Fruit fly (Drosophila melanogaster) whole organism, embryonic: ENCODE results near the gene CG34163.

Experiments used
- CG11695 ChIP-seq: fragments of 200-800 bp; sonication (Bioruptor generic); IDR thresholded peaks from 3 replicates; pipeline ENCODE4 v1.3.6; 2022; ENCODE audit warnings: missing biosample characterization, missing genetic modification characterization
- CG18599 ChIP-seq: fragments of 200-800 bp; sonication (Bioruptor generic); optimal IDR thresholded peaks from 3 replicates; lab custom pipeline; 2017; ENCODE audit warnings: missing biosample characterization, missing genetic modification characterization, mild to moderate bottlenecking, moderate library complexity, missing genetic modification reagents
- CG3281 ChIP-seq: fragments of 200-800 bp; sonication (Bioruptor generic); optimal IDR thresholded peaks from 3 replicates; lab custom pipeline; 2017; ENCODE audit warnings: missing biosample characterization, mild to moderate bottlenecking, missing genetic modification characterization
- CG7271 ChIP-seq: fragments of 200-800 bp; sonication (Bioruptor generic); optimal IDR thresholded peaks from 2 replicates; lab custom pipeline; 2018; ENCODE audit warnings: missing biosample characterization, mild to moderate bottlenecking, missing genetic modification characterization, moderate library complexity
- Dbx ChIP-seq: fragments of 200-800 bp; sonication (Bioruptor generic); IDR thresholded peaks from 3 replicates; pipeline ENCODE4 v1.3.6; 2022; ENCODE audit warnings: missing biosample characterization, missing genetic modification characterization
- org-1 ChIP-seq: fragments of 200-800 bp; sonication (Bioruptor generic); optimal IDR thresholded peaks from 2 replicates; lab custom pipeline; 2017; ENCODE audit warnings: missing biosample characterization, missing genetic modification characterization
- so ChIP-seq: fragments of 200-800 bp; sonication (Bioruptor generic); IDR thresholded peaks from 3 replicates; pipeline ENCODE4 v1.3.6; 2022; ENCODE audit warnings: missing biosample characterization, missing genetic modification characterization
- ttk ChIP-seq: fragments of 200-800 bp; sonication (Bioruptor generic); IDR thresholded peaks from 2 replicates; pipeline ENCODE4 v2.1.2; 2022; ENCODE audit warnings: missing biosample characterization, missing genetic modification characterization
- tx ChIP-seq: fragments of 200-800 bp; sonication (Bioruptor generic); optimal IDR thresholded peaks from 2 replicates; lab custom pipeline; 2016; ENCODE audit warnings: missing biosample characterization, missing genetic modification characterization

DNA sequence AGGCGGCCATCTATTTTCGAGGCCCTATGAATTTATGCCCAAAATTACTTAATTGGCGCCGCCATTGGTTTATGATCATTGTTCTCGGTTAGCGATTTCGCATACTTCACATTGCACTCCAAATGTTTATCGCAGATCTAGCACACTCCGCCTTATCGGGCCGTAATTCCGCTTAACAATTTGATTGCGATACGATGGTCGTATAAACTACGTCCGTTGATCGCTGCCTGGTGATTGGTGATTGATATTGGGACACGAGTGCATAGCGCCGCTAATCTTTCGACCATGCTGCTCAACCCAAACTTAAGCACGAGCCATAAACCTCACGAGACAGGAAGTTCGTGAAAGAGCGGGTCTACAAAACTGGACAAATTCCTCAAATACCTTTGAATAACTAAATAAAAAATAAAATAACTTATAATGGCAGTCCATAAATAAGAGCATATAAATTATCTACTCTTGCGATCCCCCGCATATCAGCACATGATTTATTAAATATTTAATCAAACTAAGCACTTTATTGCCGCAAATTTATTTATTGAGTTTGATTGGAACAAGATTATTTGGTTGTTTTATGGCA lies 42.6 kb downstream of the CG34163 start:
- TF ChIP-seq ttk (GFP tag; lab: Robert Waterston, UW), result no peak
- TF ChIP-seq tx (GFP tag; lab: Kevin White, UChicago), result no peak
- no peak for TF ChIP-seq so
- TF ChIP-seq CG3281 (GFP tag; lab: Kevin White, UChicago), result no peak
- TF ChIP-seq CG7271 (tag; lab: Kevin White, UChicago), result no peak
- TF ChIP-seq CG11695 (GFP tag; lab: Robert Waterston, UW), result no peak
- no peak for TF ChIP-seq org-1 (GFP tag; lab: Kevin White, UChicago)
- peak; percentile 4 for TF ChIP-seq CG18599
- TF ChIP-seq Dbx (GFP tag; lab: Robert Waterston, UW), result no peak
